Fruit fly (Drosophila melanogaster) whole organism, prepupa: ENCODE data around the gene Dbct.
A peak's percentile ranks its signal among the peaks of the same experiment; 100 is the strongest.

ENCODE experiments used
- Blimp-1 ChIP-seq: fragments of 200-800 bp; sonication (Bioruptor generic); optimal IDR thresholded peaks from 3 replicates; lab custom pipeline; 2017; ENCODE audit warnings: missing biosample characterization, missing genetic modification characterization, mild to moderate bottlenecking, moderate library complexity, missing genetic modification reagents
- CG11294 ChIP-seq: fragments of 200-800 bp; sonication (Bioruptor generic); IDR thresholded peaks from 2 replicates; pipeline ENCODE4 v1.3.6; 2022; ENCODE audit warnings: missing biosample characterization, missing genetic modification characterization
- CG15336 ChIP-seq: fragments of 200-800 bp; sonication (Bioruptor generic); IDR thresholded peaks from 2 replicates; pipeline ENCODE4 v1.3.6; 2022; ENCODE audit warnings: missing biosample characterization, missing genetic modification characterization
- CG8319 ChIP-seq: fragments of 200-800 bp; sonication (Bioruptor generic); optimal IDR thresholded peaks from 3 replicates; lab custom pipeline; 2016; ENCODE audit warnings: missing biosample characterization, missing genetic modification characterization
- CG9139 ChIP-seq: fragments of 200-800 bp; sonication (Bioruptor generic); optimal IDR thresholded peaks from 3 replicates; lab custom pipeline; 2017; ENCODE audit warnings: missing biosample characterization, mild to moderate bottlenecking, missing genetic modification characterization
- Eip78C ChIP-seq: fragments of 200-800 bp; sonication (Bioruptor generic); peaks from one replicate; lab custom pipeline; 2016; ENCODE audit warnings: missing biosample characterization, missing genetic modification characterization
- Gug ChIP-seq: fragments of 200-800 bp; sonication (Bioruptor generic); IDR thresholded peaks from 2 replicates; pipeline ENCODE4 v1.3.6; 2022; ENCODE audit warnings: missing biosample characterization, missing genetic modification characterization
- Hr39 ChIP-seq: fragments of 200-800 bp; sonication (Bioruptor generic); optimal IDR thresholded peaks from 2 replicates; lab custom pipeline; 2016; ENCODE audit warnings: missing biosample characterization, missing genetic modification characterization
- Lpt ChIP-seq: fragments of 200-800 bp; sonication (Bioruptor generic); optimal IDR thresholded peaks from 3 replicates; lab custom pipeline; 2016; ENCODE audit warnings: missing biosample characterization, missing genetic modification characterization
- OdsH ChIP-seq: fragments of 200-800 bp; sonication (Bioruptor generic); optimal IDR thresholded peaks from 3 replicates; lab custom pipeline; 2016; ENCODE audit warnings: missing biosample characterization, missing genetic modification characterization
- achi ChIP-seq: fragments of 200-800 bp; sonication (Bioruptor generic); optimal IDR thresholded peaks from 3 replicates; lab custom pipeline; 2016; ENCODE audit warnings: missing biosample characterization, missing genetic modification characterization
- fkh ChIP-seq: fragments of 200-800 bp; sonication (Bioruptor generic); optimal IDR thresholded peaks from 3 replicates; lab custom pipeline; 2017; ENCODE audit warnings: missing biosample characterization, mild to moderate bottlenecking, missing genetic modification characterization, moderate library complexity

dm6 chrX:15069417-15069896 is 16.5 kb upstream of the Dbct start:
- TF ChIP-seq Hr39 (GFP tag; lab: Kevin White, UChicago) (peak; percentile 34), CG8319 (GFP tag; lab: Kevin White, UChicago) (peak; percentile 88), achi (GFP tag; lab: Kevin White, UChicago) (peak; percentile 83), CG15336 (GFP tag; lab: Robert Waterston, UW) (peak; percentile 87), Blimp-1 (peak; percentile 75), OdsH (GFP tag; lab: Kevin White, UChicago) (peak; percentile 83), CG11294 (GFP tag; lab: Robert Waterston, UW) (no peak), fkh (GFP tag; lab: Kevin White, UChicago) (no peak), Eip78C (GFP tag; lab: Kevin White, UChicago) (peak; percentile 91), CG9139 (GFP tag; lab: Kevin White, UChicago) (peak; percentile 100), Lpt (peak; percentile 92), Gug (GFP tag; lab: Robert Waterston, UW) (peak; percentile 74)
